Worm (Caenorhabditis elegans) whole organism, L2 larva: ENCODE data around the gene nhr-149.

ENCODE experiments used
- C34F6.9 ChIP-seq: fragments of 150-350 bp; optimal IDR thresholded peaks from 2 replicates; lab custom pipeline; 2014; ENCODE audit warnings: missing biosample characterization, missing genetic modification characterization
- F13H6.1 ChIP-seq: sonication (generic microtip); optimal IDR thresholded peaks from 2 replicates; lab custom pipeline; 2016; ENCODE audit warnings: missing genetic modification characterization, missing compliant biosample characterization
- R02D3.7 ChIP-seq: fragments of 150-350 bp; optimal IDR thresholded peaks from 2 replicates; lab custom pipeline; 2014; ENCODE audit warnings: missing biosample characterization, missing genetic modification characterization
- Y55F3AM.14 ChIP-seq: fragments of 200-800 bp; sonication (Bioruptor generic); optimal IDR thresholded peaks from 2 replicates; lab custom pipeline; 2018; ENCODE audit warnings: mild to moderate bottlenecking, missing genetic modification characterization, missing compliant biosample characterization
- alr-1 ChIP-seq: fragments of 150-350 bp; optimal IDR thresholded peaks from 2 replicates; lab custom pipeline; 2014; ENCODE audit warnings: missing biosample characterization, missing genetic modification characterization
- ama-1 ChIP-seq: fragments of 150-350 bp; optimal IDR thresholded peaks from 2 replicates; lab custom pipeline; 2018; ENCODE audit warnings: inconsistent platforms
- blmp-1 ChIP-seq: sonication (generic microtip); optimal IDR thresholded peaks from 2 replicates; lab custom pipeline; 2017; ENCODE audit warnings: missing genetic modification characterization, mild to moderate bottlenecking, missing compliant biosample characterization, antibody characterized with exemption, moderate library complexity; ENCODE audit not compliant: insufficient read depth
- ceh-16 ChIP-seq: fragments of 150-350 bp; optimal IDR thresholded peaks from 2 replicates; lab custom pipeline; 2014; ENCODE audit warnings: missing biosample characterization, missing genetic modification characterization
- crh-2 ChIP-seq: sonication (generic microtip); optimal IDR thresholded peaks from 2 replicates; lab custom pipeline; 2017; ENCODE audit warnings: missing biosample characterization, missing genetic modification characterization
- dmd-4 ChIP-seq: sonication (generic microtip); optimal IDR thresholded peaks from 2 replicates; lab custom pipeline; 2017; ENCODE audit warnings: missing biosample characterization, missing genetic modification characterization
- elt-1 ChIP-seq: fragments of 150-350 bp; optimal IDR thresholded peaks from 2 replicates; lab custom pipeline; 2014; ENCODE audit warnings: missing biosample characterization, missing genetic modification characterization
- elt-3 ChIP-seq: sonication (generic microtip); optimal IDR thresholded peaks from 2 replicates; lab custom pipeline; 2017; ENCODE audit warnings: missing biosample characterization, missing genetic modification characterization
- fos-1 ChIP-seq: fragments of 150-350 bp; optimal IDR thresholded peaks from 2 replicates; lab custom pipeline; 2014; ENCODE audit warnings: missing biosample characterization, missing genetic modification characterization
- gmeb-1 ChIP-seq: fragments of 150-350 bp; optimal IDR thresholded peaks from 2 replicates; lab custom pipeline; 2014; ENCODE audit warnings: missing biosample characterization, missing genetic modification characterization
- lin-13 ChIP-seq: fragments of 150-350 bp; optimal IDR thresholded peaks from 2 replicates; lab custom pipeline; 2014; ENCODE audit warnings: missing biosample characterization, missing genetic modification reagents, missing genetic modification characterization
- lin-39 ChIP-seq: fragments of 150-350 bp; optimal IDR thresholded peaks from 2 replicates; lab custom pipeline; 2014; ENCODE audit warnings: missing biosample characterization, missing genetic modification reagents, missing genetic modification characterization
- lsy-2 ChIP-seq, 2 experiments: fragments of 150-350 bp in 1 of 2; sonication (generic microtip) in 1 of 2; optimal IDR thresholded peaks; 2 replicates each; lab custom pipeline; 2014 to 2017; ENCODE audit warnings: missing biosample characterization in 2 of 2, missing genetic modification characterization in 2 of 2
- mab-5 ChIP-seq: fragments of 150-350 bp; optimal IDR thresholded peaks from 2 replicates; lab custom pipeline; 2014; ENCODE audit warnings: missing biosample characterization, missing genetic modification characterization
- mbf-1 ChIP-seq: sonication (generic microtip); optimal IDR thresholded peaks from 2 replicates; lab custom pipeline; 2017; ENCODE audit warnings: missing biosample characterization, missing genetic modification characterization
- mdl-1 ChIP-seq, 2 experiments: fragments of 150-350 bp in 1 of 2; sonication (generic microtip) in 1 of 2; optimal IDR thresholded peaks; 2 replicates each; lab custom pipeline; 2017; ENCODE audit warnings: missing biosample characterization in 2 of 2, missing genetic modification characterization in 2 of 2
- nhr-10 ChIP-seq: sonication (generic microtip); optimal IDR thresholded peaks from 2 replicates; lab custom pipeline; 2017; ENCODE audit warnings: missing biosample characterization, missing genetic modification characterization
- nhr-129 ChIP-seq: fragments of 150-350 bp; optimal IDR thresholded peaks from 2 replicates; lab custom pipeline; 2014; ENCODE audit warnings: missing biosample characterization, missing genetic modification characterization
- nhr-21 ChIP-seq: fragments of 150-350 bp; optimal IDR thresholded peaks from 2 replicates; lab custom pipeline; 2014; ENCODE audit warnings: missing biosample characterization, missing genetic modification characterization
- nhr-237 ChIP-seq: fragments of 150-350 bp; optimal IDR thresholded peaks from 2 replicates; lab custom pipeline; 2014; ENCODE audit warnings: missing biosample characterization, missing genetic modification characterization
- nhr-6 ChIP-seq: fragments of 150-350 bp; optimal IDR thresholded peaks from 2 replicates; lab custom pipeline; 2014; ENCODE audit warnings: missing biosample characterization, missing genetic modification characterization
- peb-1 ChIP-seq: fragments of 150-350 bp; optimal IDR thresholded peaks from 2 replicates; lab custom pipeline; 2014; ENCODE audit warnings: missing biosample characterization, missing genetic modification characterization
- sem-4 ChIP-seq: fragments of 150-350 bp; optimal IDR thresholded peaks from 2 replicates; lab custom pipeline; 2014; ENCODE audit warnings: missing biosample characterization, missing genetic modification reagents, missing genetic modification characterization
- sma-3 ChIP-seq: sonication (generic microtip); optimal IDR thresholded peaks from 2 replicates; lab custom pipeline; 2016; ENCODE audit warnings: missing genetic modification reagents, missing genetic modification characterization, missing compliant biosample characterization
- sma-9 ChIP-seq, 2 experiments: fragments of 150-350 bp in 1 of 2; sonication (generic microtip) in 1 of 2; optimal IDR thresholded peaks; 2 replicates each; lab custom pipeline; 2014 to 2016; ENCODE audit warnings: missing genetic modification characterization in 2 of 2, mild to moderate bottlenecking in 1 of 2, missing biosample characterization in 1 of 2, missing compliant biosample characterization in 1 of 2, missing genetic modification reagents in 1 of 2, moderate library complexity in 1 of 2
- snpc-4 ChIP-seq: fragments of 150-350 bp; optimal IDR thresholded peaks from 2 replicates; lab custom pipeline; 2014; ENCODE audit warnings: missing biosample characterization, missing genetic modification characterization
- unc-39 ChIP-seq: fragments of 150-350 bp; optimal IDR thresholded peaks from 2 replicates; lab custom pipeline; 2014; ENCODE audit warnings: missing biosample characterization, missing genetic modification characterization
- unc-55 ChIP-seq: fragments of 150-350 bp; sonication (generic microtip); optimal IDR thresholded peaks from 3 replicates; lab custom pipeline; 2014; ENCODE audit warnings: missing biosample characterization, missing genetic modification reagents, missing genetic modification characterization
- unc-62 ChIP-seq: fragments of 150-350 bp; optimal IDR thresholded peaks from 2 replicates; lab custom pipeline; 2014; ENCODE audit warnings: missing biosample characterization, missing genetic modification reagents, missing genetic modification characterization
- zag-1 ChIP-seq: fragments of 150-350 bp; optimal IDR thresholded peaks from 2 replicates; lab custom pipeline; 2014; ENCODE audit warnings: missing biosample characterization, missing genetic modification characterization
- ztf-11 ChIP-seq: sonication (generic microtip); optimal IDR thresholded peaks from 2 replicates; lab custom pipeline; 2017; ENCODE audit warnings: missing biosample characterization, missing genetic modification characterization
- ztf-4 ChIP-seq: fragments of 150-350 bp; optimal IDR thresholded peaks from 2 replicates; lab custom pipeline; 2014; ENCODE audit warnings: missing biosample characterization, missing genetic modification characterization

Gene nhr-149

ce11 chrV:7387755-7388154 is 38.3 kb upstream of the nhr-149 start, which contains the start of gene C02H6.3:
Gene C02H6.3, minus strand, starts transcription at chrV:7387855.
- TF ChIP-seq nhr-6 (no peak), ztf-4 (tag; lab: Kevin White, UChicago) (no peak), sem-4 (tag; lab: Kevin White, UChicago) (no peak), mbf-1 (tag; lab: Kevin White, UChicago) (no peak), mdl-1 (tag; optimal IDR thresholded peaks at IDR 0.05; lab: Kevin White, UChicago) (no peak), snpc-4 (tag; lab: Kevin White, UChicago) (no peak), F13H6.1 (tag; lab: Kevin White, UChicago) (no peak), zag-1 (tag; lab: Kevin White, UChicago) (no peak), ama-1 (lab: Kevin White, UChicago) (no peak), lin-39 (tag; lab: Kevin White, UChicago) (no peak), blmp-1 (tag; lab: Kevin White, UChicago) (no peak)
- TF ChIP-seq, all 48 proteins: peak for 0

- TF ChIP-seq unc-39 (tag; lab: Kevin White, UChicago) (no peak), sma-3 (GFP tag; lab: Kevin White, UChicago) (no peak), C34F6.9 (tag; lab: Kevin White, UChicago) (no peak), mdl-1 (tag; optimal IDR thresholded peaks at IDR 0.05; lab: Kevin White, UChicago) (no peak), zag-1 (tag; lab: Kevin White, UChicago) (no peak), unc-55 (GFP tag; lab: Kevin White, UChicago) (peak; percentile 6), R02D3.7 (no peak), ama-1 (lab: Kevin White, UChicago) (no peak), nhr-10 (tag; lab: Kevin White, UChicago) (no peak), gmeb-1 (tag; lab: Kevin White, UChicago) (no peak), crh-2 (tag; lab: Kevin White, UChicago) (no peak), mbf-1 (tag; lab: Kevin White, UChicago) (no peak), fos-1 (tag; lab: Kevin White, UChicago) (peak; percentile 2), Y55F3AM.14 (GFP tag; lab: Kevin White, UChicago) (no peak), F13H6.1 (tag; lab: Kevin White, UChicago) (no peak), elt-1 (no peak)
These were observed 36.7 kb upstream of the nhr-149 start, which contains the start of gene srp-6 for ce11 chrV:7386052-7386573. Gene srp-6, minus strand, starts transcription at chrV:7386102.

DNA sequence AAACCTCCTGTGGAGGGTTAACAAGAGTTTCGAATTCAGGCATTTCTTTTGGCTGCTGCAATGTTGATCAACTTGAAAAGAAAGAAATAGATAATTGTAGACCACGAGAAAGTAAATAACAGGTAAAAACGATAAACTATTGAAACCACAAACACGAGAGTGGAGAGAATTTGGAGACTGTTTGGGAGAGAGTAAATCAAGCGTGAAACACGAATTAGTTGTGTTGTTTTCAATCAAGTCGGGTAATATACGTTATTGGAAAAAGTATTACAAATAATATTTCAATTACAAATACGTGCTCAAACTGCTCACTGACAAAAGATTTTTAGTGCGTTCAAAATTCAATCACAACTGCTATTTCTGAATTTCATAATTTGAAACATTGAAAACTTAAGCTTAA is 31.6 kb upstream of the nhr-149 start, which contains the start of gene C03G6.17:
TSS of gene C03G6.17 (minus strand) at position 101 of the 400 bp plus-strand sequence.
- TF ChIP-seq alr-1 (tag; lab: Kevin White, UChicago): no peak
- TF ChIP-seq dmd-4 (tag; lab: Kevin White, UChicago): no peak
- TF ChIP-seq fos-1 (tag; lab: Kevin White, UChicago): no peak
- TF ChIP-seq peb-1 (tag; lab: Kevin White, UChicago): no peak
- no peak for TF ChIP-seq C34F6.9 (tag; lab: Kevin White, UChicago)
- TF ChIP-seq mab-5 (tag; lab: Kevin White, UChicago): no peak
- TF ChIP-seq unc-39 (tag; lab: Kevin White, UChicago): no peak
- TF ChIP-seq nhr-10 (tag; lab: Kevin White, UChicago): no peak
- no peak for TF ChIP-seq blmp-1 (tag; lab: Kevin White, UChicago)
- no peak for TF ChIP-seq lsy-2 (tag; optimal IDR thresholded peaks at IDR 0.05; lab: Kevin White, UChicago)
- TF ChIP-seq nhr-21 (tag; lab: Kevin White, UChicago): no peak
- no peak for TF ChIP-seq sem-4 (tag; lab: Kevin White, UChicago)
- TF ChIP-seq sma-9 (GFP tag; optimal IDR thresholded peaks at IDR 0.05; lab: Kevin White, UChicago): no peak
- TF ChIP-seq sma-9 (tag; optimal IDR thresholded peaks at IDR 0.05; lab: Kevin White, UChicago): no peak
- TF ChIP-seq nhr-237 (tag; lab: Kevin White, UChicago): no peak

ce11 chrV:7379384-7379783 is 29.9 kb upstream of the nhr-149 start, which contains the start of gene srsx-24:
Gene srsx-24, minus strand, starts transcription at chrV:7379484.
- TF ChIP-seq unc-55 (GFP tag; lab: Kevin White, UChicago): no peak
- TF ChIP-seq unc-39 (tag; lab: Kevin White, UChicago): no peak
- no peak for TF ChIP-seq snpc-4 (tag; lab: Kevin White, UChicago)
- no peak for TF ChIP-seq sma-3 (GFP tag; lab: Kevin White, UChicago)
- TF ChIP-seq ztf-11 (tag; lab: Kevin White, UChicago): no peak

- TF ChIP-seq sma-9 (GFP tag; optimal IDR thresholded peaks at IDR 0.05; lab: Kevin White, UChicago) (no peak), sma-9 (tag; optimal IDR thresholded peaks at IDR 0.05; lab: Kevin White, UChicago) (no peak), lsy-2 (tag; optimal IDR thresholded peaks at IDR 0.05; lab: Kevin White, UChicago) (no peak), blmp-1 (tag; lab: Kevin White, UChicago) (no peak), fos-1 (tag; lab: Kevin White, UChicago) (no peak), ama-1 (lab: Kevin White, UChicago) (no peak), mdl-1 (tag; optimal IDR thresholded peaks at IDR 0.05; lab: Kevin White, UChicago) (no peak), unc-62 (GFP tag; lab: Kevin White, UChicago) (no peak), lin-39 (tag; lab: Kevin White, UChicago) (no peak), nhr-10 (tag; lab: Kevin White, UChicago) (no peak), lin-13 (GFP tag; lab: Kevin White, UChicago) (no peak), unc-55 (GFP tag; lab: Kevin White, UChicago) (no peak), zag-1 (tag; lab: Kevin White, UChicago) (no peak), nhr-129 (tag; lab: Kevin White, UChicago) (no peak), ztf-11 (tag; lab: Kevin White, UChicago) (no peak), elt-3 (tag; lab: Kevin White, UChicago) (no peak), ceh-16 (tag; lab: Kevin White, UChicago) (no peak), ztf-4 (tag; lab: Kevin White, UChicago) (no peak), alr-1 (tag; lab: Kevin White, UChicago) (no peak), nhr-6 (no peak)
These were observed 24.6 kb upstream of the nhr-149 start, which contains the start of gene srx-56 for ce11 chrV:7374090-7374489. Gene srx-56, plus strand, starts transcription at chrV:7374390.
